Worm (Caenorhabditis elegans): ENCODE measurements around the gene C04E6.13.

- TF ChIP-seq unc-62 (GFP tag; optimal IDR thresholded peaks at IDR 0.05) (no peak), nhr-2 (tag; optimal IDR thresholded peaks at IDR 0.05) (no peak)
Observed at ce11 chrV:5949674-5950149, 37.2 kb downstream of the C04E6.13 start.
